Worm (Caenorhabditis elegans): Measurements from ENCODE around the gene srh-207.

Gene srh-207

ce11 chrV:18434961-18435360 lies 24.9 kb upstream of the srh-207 start, which contains the start of gene ZK262.20:
Gene ZK262.20, minus strand, starts transcription at chrV:18435061.
- TF ChIP-seq ZK546.5 (tag; optimal IDR thresholded peaks at IDR 0.05) (no peak), lin-15B (tag; optimal IDR thresholded peaks at IDR 0.05) (no peak), mml-1 (tag; optimal IDR thresholded peaks at IDR 0.05) (no peak), sea-2 (GFP tag; optimal IDR thresholded peaks at IDR 0.05) (no peak), nhr-76 (tag; optimal IDR thresholded peaks at IDR 0.05) (no peak), elt-3 (tag; optimal IDR thresholded peaks at IDR 0.05) (no peak), hmg-11 (tag; optimal IDR thresholded peaks at IDR 0.05) (no peak), unc-39 (tag; optimal IDR thresholded peaks at IDR 0.05) (no peak), ceh-9 (tag; optimal IDR thresholded peaks at IDR 0.05) (no peak), nhr-237 (tag; optimal IDR thresholded peaks at IDR 0.05) (no peak), mdl-1 (tag; optimal IDR thresholded peaks at IDR 0.05) (no peak), nfya-1 (tag; optimal IDR thresholded peaks at IDR 0.05; ENCODE audit: insufficient read depth) (no peak)

- TF ChIP-seq ama-1 (optimal IDR thresholded peaks at IDR 0.05) = no peak
- no peak for TF ChIP-seq nhr-23 (tag; optimal IDR thresholded peaks at IDR 0.05)
- TF ChIP-seq tbx-2 (tag; optimal IDR thresholded peaks at IDR 0.05) = no peak
- no peak for TF ChIP-seq ZK546.5 (tag; optimal IDR thresholded peaks at IDR 0.05)
- no peak for TF ChIP-seq fkh-10 (GFP tag; optimal IDR thresholded peaks at IDR 0.05)
- no peak for TF ChIP-seq nhr-11 (tag; optimal IDR thresholded peaks at IDR 0.05)
- no peak for TF ChIP-seq ceh-28 (tag; optimal IDR thresholded peaks at IDR 0.05)
- no peak for TF ChIP-seq egl-27 (tag; optimal IDR thresholded peaks at IDR 0.05)
- no peak for TF ChIP-seq nfya-1 (tag; optimal IDR thresholded peaks at IDR 0.05; ENCODE audit: insufficient read depth)
- TF ChIP-seq ceh-9 (tag; optimal IDR thresholded peaks at IDR 0.05) = no peak
- no peak for TF ChIP-seq elt-1 (tag; optimal IDR thresholded peaks at IDR 0.05)
- TF ChIP-seq fos-1 (tag; optimal IDR thresholded peaks at IDR 0.05) = no peak
- TF ChIP-seq lin-39 (tag; optimal IDR thresholded peaks at IDR 0.05) = no peak
- no peak for TF ChIP-seq nhr-43 (tag; optimal IDR thresholded peaks at IDR 0.05; ENCODE audit: poor library complexity, severe bottlenecking)
- no peak for TF ChIP-seq nhr-28 (tag; optimal IDR thresholded peaks at IDR 0.05)
- TF ChIP-seq nhr-77 (tag; optimal IDR thresholded peaks at IDR 0.05) = no peak
- TF ChIP-seq unc-39 (tag; optimal IDR thresholded peaks at IDR 0.05) = no peak
Observed at ce11 chrV:18431450-18431849, 21.4 kb upstream of the srh-207 start, which contains the start of gene srw-82. Gene srw-82, plus strand, starts transcription at chrV:18431750.

ce11 chrV:18430826-18431225 lies 20.8 kb upstream of the srh-207 start:
- no peak for TF ChIP-seq nhr-28 (tag; optimal IDR thresholded peaks at IDR 0.05)
- no peak for TF ChIP-seq ztf-11 (tag; optimal IDR thresholded peaks at IDR 0.05)
- no peak for TF ChIP-seq hmg-11 (tag; optimal IDR thresholded peaks at IDR 0.05)
- no peak for TF ChIP-seq ceh-16 (tag; optimal IDR thresholded peaks at IDR 0.05)
- TF ChIP-seq ZK546.5 (tag; optimal IDR thresholded peaks at IDR 0.05) = no peak
- no peak for TF ChIP-seq nhr-25 (tag; optimal IDR thresholded peaks at IDR 0.05)
- no peak for TF ChIP-seq elt-2 (tag; optimal IDR thresholded peaks at IDR 0.05)
- TF ChIP-seq nhr-77 (tag; optimal IDR thresholded peaks at IDR 0.05) = no peak
- no peak for TF ChIP-seq fkh-2 (tag; optimal IDR thresholded peaks at IDR 0.05)
- no peak for TF ChIP-seq ceh-28 (tag; optimal IDR thresholded peaks at IDR 0.05)
- no peak for TF ChIP-seq R02D3.7 (tag; optimal IDR thresholded peaks at IDR 0.05)

- TF ChIP-seq fos-1 (tag; optimal IDR thresholded peaks at IDR 0.05) (no peak), jun-1 (tag; optimal IDR thresholded peaks at IDR 0.05) (no peak), nhr-28 (tag; optimal IDR thresholded peaks at IDR 0.05) (no peak), lin-15B (tag; optimal IDR thresholded peaks at IDR 0.05) (no peak), aly-2 (tag; optimal IDR thresholded peaks at IDR 0.05) (no peak), ceh-82 (tag; optimal IDR thresholded peaks at IDR 0.05) (no peak), mdl-1 (tag; optimal IDR thresholded peaks at IDR 0.05) (no peak), nfya-1 (tag; optimal IDR thresholded peaks at IDR 0.05; ENCODE audit: insufficient read depth) (no peak)
Observed at ce11 chrV:18426280-18426679, 16.2 kb upstream of the srh-207 start, which contains the start of gene srw-83. Gene srw-83, plus strand, starts transcription at chrV:18426580.

- TF ChIP-seq sea-2 (GFP tag; optimal IDR thresholded peaks at IDR 0.05) = no peak
- no peak for TF ChIP-seq ztf-4 (tag; optimal IDR thresholded peaks at IDR 0.05)
- TF ChIP-seq elt-2 (tag; optimal IDR thresholded peaks at IDR 0.05) = no peak
- TF ChIP-seq unc-39 (tag; optimal IDR thresholded peaks at IDR 0.05) = no peak
- no peak for TF ChIP-seq nhr-23 (tag; optimal IDR thresholded peaks at IDR 0.05)
- TF ChIP-seq ZK546.5 (tag; optimal IDR thresholded peaks at IDR 0.05) = no peak
- TF ChIP-seq mml-1 (tag; optimal IDR thresholded peaks at IDR 0.05) = no peak
- no peak for TF ChIP-seq nhr-67 (tag; optimal IDR thresholded peaks at IDR 0.05)
- TF ChIP-seq snpc-4 (tag; optimal IDR thresholded peaks at IDR 0.05) = no peak
- TF ChIP-seq ceh-82 (tag; optimal IDR thresholded peaks at IDR 0.05) = no peak
- TF ChIP-seq nfya-1 (tag; optimal IDR thresholded peaks at IDR 0.05; ENCODE audit: insufficient read depth) = no peak
- no peak for TF ChIP-seq eor-1 (tag; optimal IDR thresholded peaks at IDR 0.05)
- no peak for TF ChIP-seq fkh-2 (tag; optimal IDR thresholded peaks at IDR 0.05)
Observed at ce11 chrV:18425544-18425943, 15.5 kb upstream of the srh-207 start, which contains the start of gene ZK262.19. Gene ZK262.19, minus strand, starts transcription at chrV:18425644.

All from whole organism, L3 larva.